Worm (Caenorhabditis elegans) whole organism, early embryonic: ENCODE measurements around the gene npl-10.

Experiments
- F13C5.2 ChIP-seq: sonication (generic microtip); optimal IDR thresholded peaks from 2 replicates; lab custom pipeline; 2017; ENCODE audit warnings: mild to moderate bottlenecking, missing genetic modification characterization, inconsistent platforms, missing compliant biosample characterization
- aly-1 ChIP-seq: sonication (generic microtip); optimal IDR thresholded peaks from 2 replicates; lab custom pipeline; 2016; ENCODE audit warnings: missing genetic modification characterization, missing compliant biosample characterization
- ama-1 ChIP-seq: fragments of 150-350 bp; optimal IDR thresholded peaks from 2 replicates; lab custom pipeline; 2014
- ceh-36 ChIP-seq: sonication (generic microtip); optimal IDR thresholded peaks from 2 replicates; lab custom pipeline; 2016; ENCODE audit warnings: missing genetic modification characterization, inconsistent platforms, missing compliant biosample characterization
- ets-7 ChIP-seq: sonication (generic microtip); optimal IDR thresholded peaks from 2 replicates; lab custom pipeline; 2016; ENCODE audit warnings: missing genotype, missing genetic modification characterization, missing compliant biosample characterization
- flt-1 ChIP-seq: fragments of 200-800 bp; sonication (Bioruptor generic); IDR thresholded peaks from 2 replicates; pipeline ENCODE4 v1.3.6; 2022; ENCODE audit warnings: missing genetic modification characterization, missing compliant biosample characterization
- hmg-4 ChIP-seq: fragments of 200-800 bp; sonication (Bioruptor generic); optimal IDR thresholded peaks from 2 replicates; lab custom pipeline; 2018; ENCODE audit warnings: mild to moderate bottlenecking, missing genetic modification characterization, missing compliant biosample characterization
- pes-1 ChIP-seq: fragments of 200-800 bp; sonication (Bioruptor generic); IDR thresholded peaks from 2 replicates; pipeline ENCODE4 v1.3.6; 2022; ENCODE audit warnings: missing genetic modification reagents, missing genetic modification characterization, missing compliant biosample characterization
- sea-1 ChIP-seq: fragments of 200-800 bp; sonication (Bioruptor generic); conservative IDR thresholded peaks from 2 replicates; pipeline ENCODE4 v1.3.6; 2022; ENCODE audit warnings: missing genetic modification characterization, missing compliant biosample characterization
- tbx-11 ChIP-seq: fragments of 200-800 bp; sonication (Bioruptor generic); IDR thresholded peaks from 2 replicates; pipeline ENCODE4 v1.3.6; 2022; ENCODE audit warnings: missing genetic modification characterization, missing compliant biosample characterization

ce11 chrIII:3921646-3922328 lies 13.9 kb downstream of the npl-10 start, which contains the start of the genes metl-6 and nit-1:
- TF ChIP-seq tbx-11 = no peak
- no peak for TF ChIP-seq hmg-4 (GFP tag; lab: Kevin White, UChicago)
- no peak for TF ChIP-seq F13C5.2 (tag; lab: Kevin White, UChicago)
- no peak for TF ChIP-seq flt-1 (GFP tag; lab: Robert Waterston, UW)
- TF ChIP-seq ama-1 (lab: Kevin White, UChicago) = no peak
- TF ChIP-seq sea-1 (GFP tag; lab: Robert Waterston, UW) = no peak
- no peak for TF ChIP-seq aly-1 (tag; lab: Kevin White, UChicago)
- no peak for TF ChIP-seq ets-7 (tag; lab: Kevin White, UChicago)
- TF ChIP-seq ceh-36 = no peak
- no peak for TF ChIP-seq pes-1 (GFP tag; lab: Robert Waterston, UW)
